Worm (Caenorhabditis elegans): ENCODE data around the gene lurp-1.

Gene lurp-1

ce11 chrII:10925804-10926570 is 45.3 kb downstream of the lurp-1 start, which contains the start of gene metr-1:
TSS of gene metr-1 (plus strand) at chrII:10926561.
- TF ChIP-seq ceh-63 (GFP tag; optimal IDR thresholded peaks at IDR 0.05) (no peak), sptf-1 (tag; optimal IDR thresholded peaks at IDR 0.05) (no peak), elt-2 (tag; optimal IDR thresholded peaks at IDR 0.05) (peak; percentile 9), ces-1 (GFP tag; optimal IDR thresholded peaks at IDR 0.05) (no peak), ceh-82 (tag; optimal IDR thresholded peaks at IDR 0.05) (no peak), hlh-17 (GFP tag; optimal IDR thresholded peaks at IDR 0.05; ENCODE audit: borderline replicate concordance) (no peak), swsn-7 (tag; optimal IDR thresholded peaks at IDR 0.05) (no peak), fkh-10 (GFP tag; optimal IDR thresholded peaks at IDR 0.05) (no peak), dsc-1 (tag; optimal IDR thresholded peaks at IDR 0.05) (no peak), tlp-1 (tag; optimal IDR thresholded peaks at IDR 0.05) (no peak), alr-1 (tag; optimal IDR thresholded peaks at IDR 0.05; ENCODE audit: borderline replicate concordance) (no peak), pax-3 (tag; optimal IDR thresholded peaks at IDR 0.05) (no peak), lin-13 (GFP tag; optimal IDR thresholded peaks at IDR 0.05) (no peak), ceh-8 (GFP tag; optimal IDR thresholded peaks at IDR 0.05) (no peak), fkh-4 (tag; optimal IDR thresholded peaks at IDR 0.05; ENCODE audit: borderline replicate concordance) (no peak), egl-13 (tag; optimal IDR thresholded peaks at IDR 0.05) (peak; percentile 71), pqm-1 (tag; optimal IDR thresholded peaks at IDR 0.05) (no peak), nhr-85 (tag) (peak; percentile 61), grh-1 (GFP tag; IDR thresholded peaks at IDR 0.05) (no peak), nhr-12 (tag; optimal IDR thresholded peaks at IDR 0.05) (no peak), rnt-1 (tag; optimal IDR thresholded peaks at IDR 0.05) (peak; percentile 37), jun-1 (tag; optimal IDR thresholded peaks at IDR 0.05) (no peak), ztf-11 (tag; optimal IDR thresholded peaks at IDR 0.05) (peak in 1 of 2 experiments; percentile 61), nhr-28 (tag; optimal IDR thresholded peaks at IDR 0.05) (no peak), mab-9 (GFP tag; IDR thresholded peaks at IDR 0.05) (no peak), hpl-2 (GFP tag; optimal IDR thresholded peaks at IDR 0.05) (no peak), snpc-4 (tag; optimal IDR thresholded peaks at IDR 0.05) (no peak), aha-1 (tag; optimal IDR thresholded peaks at IDR 0.05) (no peak), lir-3 (tag; optimal IDR thresholded peaks at IDR 0.05; ENCODE audit: poor library complexity) (peak; percentile 17), fos-1 (tag; optimal IDR thresholded peaks at IDR 0.05) (no peak), vab-15 (tag; optimal IDR thresholded peaks at IDR 0.05) (no peak), zag-1 (tag; optimal IDR thresholded peaks at IDR 0.05) (no peak), C04F5.9 (tag; optimal IDR thresholded peaks at IDR 0.05) (no peak), nhr-11 (tag; optimal IDR thresholded peaks at IDR 0.05) (no peak), nhr-71 (tag; optimal IDR thresholded peaks at IDR 0.05) (peak; percentile 44), nhr-20 (tag; optimal IDR thresholded peaks at IDR 0.05) (peak; percentile 31), nhr-77 (tag; optimal IDR thresholded peaks at IDR 0.05) (no peak), irx-1 (tag; optimal IDR thresholded peaks at IDR 0.05) (peak; percentile 21), elt-3 (tag; optimal IDR thresholded peaks at IDR 0.05) (peak in 1 of 6 experiments; percentile 4), unc-130 (tag; optimal IDR thresholded peaks at IDR 0.05) (no peak), efl-1 (optimal IDR thresholded peaks at IDR 0.05) (peak; percentile 82 to 86), efl-1 (GFP tag; optimal IDR thresholded peaks at IDR 0.05 in 1 of 2) (peak; percentile 77 to 96), nhr-76 (tag; optimal IDR thresholded peaks at IDR 0.05) (no peak), Y116A8C.19 (tag; optimal IDR thresholded peaks at IDR 0.05; ENCODE audit: borderline replicate concordance) (no peak), ztf-4 (tag; optimal IDR thresholded peaks at IDR 0.05) (no peak), C16A3.4 (tag; optimal IDR thresholded peaks at IDR 0.05) (no peak), mef-2 (tag; optimal IDR thresholded peaks at IDR 0.05) (no peak), dpl-1 (GFP tag; optimal IDR thresholded peaks at IDR 0.05) (peak; percentile 66 to 82 (median 69)), unc-30 (tag; optimal IDR thresholded peaks at IDR 0.05) (no peak), nhr-84 (tag; optimal IDR thresholded peaks at IDR 0.05) (no peak), pag-3 (tag; optimal IDR thresholded peaks at IDR 0.05; ENCODE audit: borderline replicate concordance, insufficient read depth) (no peak), hlh-4 (tag; optimal IDR thresholded peaks at IDR 0.05) (no peak)
